Fruit fly (Drosophila melanogaster) whole organism, pupa: ENCODE results near the gene isoQC.
A peak's percentile ranks its signal among the peaks of the same experiment; 100 is the strongest.

Experiments used
- CG10348 ChIP-seq: fragments of 200-800 bp; sonication (Bioruptor generic); IDR thresholded peaks from 2 replicates; pipeline ENCODE4 v1.3.6; 2022; ENCODE audit warnings: missing biosample characterization, missing genetic modification characterization
- CG12605 ChIP-seq: fragments of 200-800 bp; sonication (Bioruptor generic); IDR thresholded peaks from 2 replicates; pipeline ENCODE4 v1.3.6; 2022; ENCODE audit warnings: missing biosample characterization, missing genetic modification characterization
- CG17806 ChIP-seq: fragments of 200-800 bp; sonication (Bioruptor generic); optimal IDR thresholded peaks from 2 replicates; lab custom pipeline; 2018; ENCODE audit warnings: missing biosample characterization, mild to moderate bottlenecking, missing genetic modification characterization, moderate library complexity
- CG9948 ChIP-seq: fragments of 200-800 bp; sonication (Bioruptor generic); optimal IDR thresholded peaks from 2 replicates; lab custom pipeline; 2018; ENCODE audit warnings: missing biosample characterization, mild to moderate bottlenecking, missing genetic modification characterization, moderate library complexity
- EcR ChIP-seq: fragments of 200-800 bp; sonication (Bioruptor generic); optimal IDR thresholded peaks from 3 replicates; lab custom pipeline; 2019; ENCODE audit warnings: missing biosample characterization, missing genetic modification characterization, mild to moderate bottlenecking, moderate library complexity, missing genetic modification reagents
- Ets98B ChIP-seq: fragments of 200-800 bp; sonication (Bioruptor generic); IDR thresholded peaks from 2 replicates; pipeline ENCODE4 v1.3.6; 2022; ENCODE audit warnings: missing biosample characterization, missing genetic modification characterization
- Pif1A ChIP-seq: fragments of 200-800 bp; sonication (Bioruptor generic); optimal IDR thresholded peaks from 3 replicates; lab custom pipeline; 2016; ENCODE audit warnings: missing biosample characterization, missing genetic modification characterization
- gl ChIP-seq: fragments of 200-800 bp; sonication (Bioruptor generic); optimal IDR thresholded peaks from 2 replicates; lab custom pipeline; 2018; ENCODE audit warnings: missing biosample characterization, mild to moderate bottlenecking, missing genetic modification characterization

DNA sequence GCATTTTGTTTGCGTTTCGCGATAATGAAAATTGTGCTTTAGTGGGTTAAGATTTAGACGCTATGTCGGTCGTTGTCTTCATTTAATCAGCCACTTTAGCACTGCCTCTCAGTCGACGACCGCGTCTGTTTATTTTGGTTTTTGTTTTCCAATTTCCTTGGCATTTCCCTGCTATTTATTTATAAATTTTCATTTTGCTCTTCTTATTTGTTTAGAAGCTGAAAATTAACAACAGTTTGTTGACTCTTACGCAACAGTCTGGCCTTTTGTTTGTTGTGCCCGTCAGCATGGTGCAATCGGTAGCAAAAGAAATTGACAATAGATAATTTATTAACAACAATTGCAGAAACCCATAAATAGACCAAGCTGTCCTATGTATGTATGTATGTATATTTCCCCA, 33.3 kb downstream of the isoQC start:
- TF ChIP-seq CG9948 (tag; lab: Kevin White, UChicago), result no peak
- TF ChIP-seq CG10348, result no peak
- no peak for TF ChIP-seq CG12605 (GFP tag; lab: Robert Waterston, UW)
- no peak for TF ChIP-seq CG17806
- no peak for TF ChIP-seq EcR (GFP tag; lab: Kevin White, UChicago)
- TF ChIP-seq gl, result no peak
- TF ChIP-seq Pif1A (GFP tag; lab: Kevin White, UChicago), result no peak
- TF ChIP-seq Ets98B (GFP tag; lab: Robert Waterston, UW), result peak; percentile 7; the same call in 1 of the 2 replicates
